Worm (Caenorhabditis elegans) whole organism, late embryonic: ENCODE measurements around the gene B0416.7.

ENCODE experiments used
- C38D4.7 ChIP-seq: fragments of 200-800 bp; sonication (Bioruptor generic); optimal IDR thresholded peaks from 2 replicates; lab custom pipeline; 2018; ENCODE audit warnings: mild to moderate bottlenecking, missing genetic modification characterization, moderate library complexity, missing compliant biosample characterization
- ama-1 ChIP-seq: fragments of 150-350 bp; optimal IDR thresholded peaks from 2 replicates; lab custom pipeline; 2014
- ceh-24 ChIP-seq: sonication (generic microtip); optimal IDR thresholded peaks from 2 replicates; lab custom pipeline; 2016; ENCODE audit warnings: mild to moderate bottlenecking, missing genetic modification characterization, missing compliant biosample characterization
- dmd-4 ChIP-seq: sonication (generic microtip); optimal IDR thresholded peaks from 2 replicates; lab custom pipeline; 2016; ENCODE audit warnings: borderline replicate concordance, missing genetic modification characterization, missing compliant biosample characterization
- elt-2 ChIP-seq: sonication (generic microtip); optimal IDR thresholded peaks from 2 replicates; lab custom pipeline; 2016; ENCODE audit warnings: missing genetic modification reagents, missing genetic modification characterization, missing compliant biosample characterization
- hlh-8 ChIP-seq: sonication (generic microtip); optimal IDR thresholded peaks from 2 replicates; lab custom pipeline; 2016; ENCODE audit warnings: missing genotype, missing genetic modification characterization, missing compliant biosample characterization
- nhr-11 ChIP-seq: fragments of 150-350 bp; optimal IDR thresholded peaks from 2 replicates; lab custom pipeline; 2014; ENCODE audit warnings: missing biosample characterization, missing genetic modification characterization
- npax-4 ChIP-seq: sonication (generic microtip); optimal IDR thresholded peaks from 2 replicates; lab custom pipeline; 2016; ENCODE audit warnings: missing genetic modification characterization, missing compliant biosample characterization
- sdc-2 ChIP-seq: sonication (generic microtip); optimal IDR thresholded peaks from 2 replicates; lab custom pipeline; 2016; ENCODE audit warnings: missing genotype, missing genetic modification characterization, missing compliant biosample characterization
- sox-4 ChIP-seq: sonication (generic microtip); optimal IDR thresholded peaks from 2 replicates; lab custom pipeline; 2017; ENCODE audit warnings: mild to moderate bottlenecking, missing genetic modification characterization, inconsistent platforms, missing compliant biosample characterization
- unc-42 ChIP-seq: sonication (generic microtip); optimal IDR thresholded peaks from 2 replicates; lab custom pipeline; 2016; ENCODE audit warnings: missing genotype, missing genetic modification characterization, missing compliant biosample characterization
- unc-55 ChIP-seq: sonication (generic microtip); optimal IDR thresholded peaks from 2 replicates; lab custom pipeline; 2017; ENCODE audit warnings: missing biosample characterization, missing genetic modification reagents, missing genetic modification characterization
- unc-86 ChIP-seq: sonication (generic microtip); optimal IDR thresholded peaks from 2 replicates; lab custom pipeline; 2016; ENCODE audit warnings: missing genetic modification characterization, missing compliant biosample characterization

- TF ChIP-seq npax-4 (tag; lab: Kevin White, UChicago), result no peak
- no peak for TF ChIP-seq ama-1
- TF ChIP-seq hlh-8 (tag; lab: Kevin White, UChicago), result no peak
- TF ChIP-seq elt-2 (tag; lab: Kevin White, UChicago), result no peak
- TF ChIP-seq C38D4.7 (GFP tag; lab: Kevin White, UChicago), result no peak
- TF ChIP-seq unc-42 (tag; lab: Kevin White, UChicago), result no peak
- TF ChIP-seq nhr-11, result no peak
- no peak for TF ChIP-seq sox-4 (tag; lab: Kevin White, UChicago)
- no peak for TF ChIP-seq dmd-4 (tag; lab: Kevin White, UChicago)
- TF ChIP-seq unc-86, result no peak
- TF ChIP-seq sdc-2, result no peak
- TF ChIP-seq ceh-24 (tag; lab: Kevin White, UChicago), result no peak
- TF ChIP-seq unc-55, result no peak
Observed at ce11 chrX:9264636-9265035, 33.1 kb downstream of the B0416.7 start.
